Fruit fly (Drosophila melanogaster) whole organism, embryonic: Measurements from ENCODE around the gene clumsy.

ENCODE experiments used
- CG11723 ChIP-seq: fragments of 200-800 bp; sonication (Bioruptor generic); optimal IDR thresholded peaks from 2 replicates; lab custom pipeline; 2017; ENCODE audit warnings: missing biosample characterization, mild to moderate bottlenecking, missing genetic modification characterization
- CG12155 ChIP-seq: fragments of 200-800 bp; sonication (Bioruptor generic); optimal IDR thresholded peaks from 3 replicates; lab custom pipeline; 2016; ENCODE audit warnings: missing biosample characterization, missing genetic modification characterization
- CG1233 ChIP-seq: fragments of 200-800 bp; sonication (Bioruptor generic); optimal IDR thresholded peaks from 4 replicates; lab custom pipeline; 2018; ENCODE audit warnings: missing biosample characterization, mild to moderate bottlenecking, missing genetic modification characterization
- CG12769 ChIP-seq: fragments of 200-800 bp; sonication (Bioruptor generic); optimal IDR thresholded peaks from 2 replicates; lab custom pipeline; 2019; ENCODE audit warnings: missing biosample characterization, mild to moderate bottlenecking, missing genetic modification characterization, moderate library complexity
- CG13624 ChIP-seq: fragments of 200-800 bp; sonication (Bioruptor generic); optimal IDR thresholded peaks from 2 replicates; lab custom pipeline; 2016; ENCODE audit warnings: missing biosample characterization, missing genetic modification characterization
- CG14014 ChIP-seq: fragments of 200-800 bp; sonication (Bioruptor generic); IDR thresholded peaks from 2 replicates; pipeline ENCODE4 v1.3.6; 2022; ENCODE audit warnings: missing biosample characterization, missing genetic modification characterization
- CG1529 ChIP-seq: fragments of 200-800 bp; sonication (Bioruptor generic); optimal IDR thresholded peaks from 3 replicates; lab custom pipeline; 2018; ENCODE audit warnings: missing biosample characterization, missing genetic modification characterization
- CG15479 ChIP-seq: fragments of 200-800 bp; sonication (Bioruptor generic); optimal IDR thresholded peaks from 3 replicates; lab custom pipeline; 2019; ENCODE audit warnings: missing biosample characterization, mild to moderate bottlenecking, missing genetic modification characterization, moderate library complexity
- CG15601 ChIP-seq: fragments of 200-800 bp; sonication (Bioruptor generic); optimal IDR thresholded peaks from 3 replicates; lab custom pipeline; 2019; ENCODE audit warnings: missing biosample characterization, mild to moderate bottlenecking, missing genetic modification characterization, moderate library complexity
- CG17359 ChIP-seq: fragments of 200-800 bp; sonication (Bioruptor generic); optimal IDR thresholded peaks from 3 replicates; lab custom pipeline; 2018; ENCODE audit warnings: missing biosample characterization, mild to moderate bottlenecking, missing genetic modification characterization, moderate library complexity
- CG17361 ChIP-seq: fragments of 200-800 bp; sonication (Bioruptor generic); IDR thresholded peaks from 3 replicates; pipeline ENCODE4 v1.3.6; 2022; ENCODE audit warnings: missing biosample characterization, missing genetic modification characterization
- CG18011 ChIP-seq: fragments of 200-800 bp; sonication (Bioruptor generic); optimal IDR thresholded peaks from 2 replicates; lab custom pipeline; 2017; ENCODE audit warnings: missing biosample characterization, missing genetic modification characterization, mild to moderate bottlenecking, moderate library complexity, missing genotype
- CG18476 ChIP-seq: fragments of 200-800 bp; sonication (Bioruptor generic); optimal IDR thresholded peaks from 2 replicates; lab custom pipeline; 2016; ENCODE audit warnings: missing biosample characterization, mild to moderate bottlenecking, missing genetic modification characterization
- CG2129 ChIP-seq: fragments of 200-800 bp; sonication (Bioruptor generic); IDR thresholded peaks from 2 replicates; pipeline ENCODE4 v1.3.6; 2022; ENCODE audit warnings: missing biosample characterization, missing genetic modification characterization; ENCODE audit not compliant: partially characterized antibody
- CG3065 ChIP-seq: fragments of 200-800 bp; sonication (Bioruptor generic); optimal IDR thresholded peaks from 2 replicates; lab custom pipeline; 2016; ENCODE audit warnings: missing biosample characterization, missing genetic modification characterization
- CG31224 ChIP-seq: fragments of 200-800 bp; sonication (Bioruptor generic); IDR thresholded peaks from 2 replicates; pipeline ENCODE4 v1.3.6; 2022; ENCODE audit warnings: missing biosample characterization, missing genetic modification characterization
- CG32772 ChIP-seq: fragments of 200-800 bp; sonication (Bioruptor generic); IDR thresholded peaks from 2 replicates; pipeline ENCODE4 v1.3.6; 2022; ENCODE audit warnings: missing biosample characterization, missing genetic modification characterization
- CG4424 ChIP-seq: fragments of 200-800 bp; sonication (Bioruptor generic); optimal IDR thresholded peaks from 3 replicates; lab custom pipeline; 2016; ENCODE audit warnings: missing biosample characterization, missing genetic modification characterization
- CG4854 ChIP-seq: fragments of 200-800 bp; sonication (Bioruptor generic); optimal IDR thresholded peaks from 2 replicates; lab custom pipeline; 2016; ENCODE audit warnings: missing biosample characterization, missing genetic modification characterization, inconsistent platforms
- CG7372 ChIP-seq: fragments of 200-800 bp; sonication (Bioruptor generic); IDR thresholded peaks from 2 replicates; pipeline ENCODE4 v1.3.6; 2022; ENCODE audit warnings: missing biosample characterization, missing genetic modification characterization
- CG8281 ChIP-seq: fragments of 200-800 bp; sonication (Bioruptor generic); optimal IDR thresholded peaks from 2 replicates; lab custom pipeline; 2018; ENCODE audit warnings: missing biosample characterization, mild to moderate bottlenecking, missing genetic modification characterization, moderate library complexity
- CG9215 ChIP-seq: fragments of 200-800 bp; sonication (Bioruptor generic); IDR thresholded peaks from 2 replicates; pipeline ENCODE4 v1.3.6; 2022; ENCODE audit warnings: missing biosample characterization, missing genetic modification characterization
- Dad ChIP-seq: fragments of 200-800 bp; sonication (Bioruptor generic); optimal IDR thresholded peaks from 3 replicates; lab custom pipeline; 2016; ENCODE audit warnings: missing biosample characterization, missing genetic modification characterization
- Doc2 ChIP-seq: fragments of 200-800 bp; sonication (Bioruptor generic); IDR thresholded peaks from 2 replicates; pipeline ENCODE4 v1.3.6; 2022; ENCODE audit warnings: missing biosample characterization, missing genetic modification characterization
- GATAe ChIP-seq: fragments of 200-800 bp; sonication (Bioruptor generic); conservative IDR thresholded peaks from 2 replicates; pipeline ENCODE4 v1.3.6; 2022; ENCODE audit warnings: missing biosample characterization, missing genetic modification characterization
- HLH3B ChIP-seq: fragments of 200-800 bp; sonication (Bioruptor generic); IDR thresholded peaks from 2 replicates; pipeline ENCODE4 v1.3.6; 2022; ENCODE audit warnings: missing biosample characterization, missing genetic modification characterization
- Hr39 ChIP-seq: fragments of >200 bp; optimal IDR thresholded peaks from 2 replicates; lab custom pipeline; 2017
- Kr ChIP-seq: fragments of 200-800 bp; sonication (Bioruptor generic); optimal IDR thresholded peaks from 2 replicates; lab custom pipeline; 2017; ENCODE audit warnings: missing biosample characterization, mild to moderate bottlenecking, missing genetic modification characterization
- Myb ChIP-seq: fragments of 200-800 bp; sonication (Bioruptor generic); optimal IDR thresholded peaks from 2 replicates; lab custom pipeline; 2016; ENCODE audit warnings: missing biosample characterization, missing genetic modification characterization
- NK7.1 ChIP-seq: fragments of 200-800 bp; sonication (Bioruptor generic); optimal IDR thresholded peaks from 3 replicates; lab custom pipeline; 2016; ENCODE audit warnings: missing biosample characterization, missing genetic modification characterization
- Nf-YB ChIP-seq: fragments of 200-800 bp; sonication (Bioruptor generic); optimal IDR thresholded peaks from 3 replicates; lab custom pipeline; 2019; ENCODE audit warnings: missing biosample characterization, mild to moderate bottlenecking, missing genetic modification characterization, moderate library complexity
- TFAM ChIP-seq: fragments of 200-800 bp; sonication (Bioruptor generic); optimal IDR thresholded peaks from 2 replicates; lab custom pipeline; 2017; ENCODE audit warnings: missing biosample characterization, missing genetic modification characterization, inconsistent platforms
- amos ChIP-seq: fragments of 200-800 bp; sonication (Bioruptor generic); IDR thresholded peaks from 2 replicates; pipeline ENCODE4 v1.3.6; 2022; ENCODE audit warnings: missing biosample characterization, missing genetic modification characterization; ENCODE audit not compliant: partially characterized antibody
- btn ChIP-seq: fragments of 200-800 bp; sonication (Bioruptor generic); optimal IDR thresholded peaks from 2 replicates; lab custom pipeline; 2016; ENCODE audit warnings: missing biosample characterization, missing genetic modification characterization
- cas ChIP-seq: fragments of 200-800 bp; sonication (Bioruptor generic); IDR thresholded peaks from 2 replicates; pipeline ENCODE4 v1.3.6; 2022; ENCODE audit warnings: missing biosample characterization, missing genetic modification characterization
- chm ChIP-seq: fragments of 200-800 bp; sonication (Bioruptor generic); IDR thresholded peaks from 2 replicates; pipeline ENCODE4 v1.3.6; 2022; ENCODE audit warnings: missing biosample characterization, missing genetic modification characterization
- ems ChIP-seq: fragments of 200-800 bp; sonication (Bioruptor generic); optimal IDR thresholded peaks from 3 replicates; lab custom pipeline; 2016; ENCODE audit warnings: missing biosample characterization, missing genetic modification characterization
- gcm2 ChIP-seq: fragments of 200-800 bp; sonication (Bioruptor generic); optimal IDR thresholded peaks from 2 replicates; lab custom pipeline; 2016; ENCODE audit warnings: missing biosample characterization, missing genetic modification characterization
- grn ChIP-seq: fragments of 200-800 bp; sonication (Bioruptor generic); optimal IDR thresholded peaks from 3 replicates; lab custom pipeline; 2017; ENCODE audit warnings: missing biosample characterization, missing genetic modification characterization
- jigr1 ChIP-seq: fragments of 200-800 bp; sonication (Bioruptor generic); IDR thresholded peaks from 3 replicates; pipeline ENCODE4 v1.3.6; 2022; ENCODE audit warnings: missing biosample characterization, missing genetic modification characterization
- kah ChIP-seq: fragments of 200-800 bp; sonication (Bioruptor generic); optimal IDR thresholded peaks from 2 replicates; lab custom pipeline; 2018; ENCODE audit warnings: missing biosample characterization, mild to moderate bottlenecking, missing genetic modification characterization
- kay ChIP-seq: fragments of 200-800 bp; sonication (Bioruptor generic); optimal IDR thresholded peaks from 2 replicates; lab custom pipeline; 2016; ENCODE audit warnings: missing biosample characterization, missing genetic modification characterization
- lola ChIP-seq, 3 experiments: fragments of >200 bp in 2 of 3; fragments of 200-800 bp in 1 of 3; sonication (Bioruptor generic) in 1 of 3; optimal IDR thresholded peaks; 2 replicates each; lab custom pipeline; 2017 to 2019; ENCODE audit warnings: missing biosample characterization in 3 of 3, missing genetic modification characterization in 3 of 3, mild to moderate bottlenecking in 1 of 3, moderate library complexity in 1 of 3
- nmo ChIP-seq: fragments of 200-800 bp; sonication (Bioruptor generic); optimal IDR thresholded peaks from 2 replicates; lab custom pipeline; 2018; ENCODE audit warnings: missing biosample characterization, mild to moderate bottlenecking, missing genetic modification characterization, moderate library complexity
- nom ChIP-seq: fragments of 200-800 bp; sonication (Bioruptor generic); optimal IDR thresholded peaks from 2 replicates; lab custom pipeline; 2017; ENCODE audit warnings: missing biosample characterization, missing genetic modification characterization, mild to moderate bottlenecking, moderate library complexity, missing genetic modification reagents
- pum ChIP-seq: fragments of 200-800 bp; sonication (Bioruptor generic); optimal IDR thresholded peaks from 2 replicates; lab custom pipeline; 2016; ENCODE audit warnings: missing biosample characterization, missing genetic modification characterization
- ro ChIP-seq: fragments of 200-800 bp; sonication (Bioruptor generic); IDR thresholded peaks from 2 replicates; pipeline ENCODE4 v1.3.6; 2022; ENCODE audit warnings: missing biosample characterization, missing genetic modification characterization
- row ChIP-seq: fragments of 200-800 bp; sonication (Bioruptor generic); IDR thresholded peaks from 3 replicates; pipeline ENCODE4 v1.3.6; 2022; ENCODE audit warnings: missing biosample characterization, missing genetic modification characterization
- sens ChIP-seq: fragments of 200-800 bp; sonication (Bioruptor generic); peaks from one replicate; lab custom pipeline; 2016; ENCODE audit warnings: missing biosample characterization, missing genetic modification characterization
- so ChIP-seq: fragments of 200-800 bp; sonication (Bioruptor generic); IDR thresholded peaks from 3 replicates; pipeline ENCODE4 v1.3.6; 2022; ENCODE audit warnings: missing biosample characterization, missing genetic modification characterization
- trh ChIP-seq: fragments of 200-800 bp; sonication (Bioruptor generic); optimal IDR thresholded peaks from 2 replicates; lab custom pipeline; 2016; ENCODE audit warnings: missing biosample characterization, missing genetic modification characterization
- zen ChIP-seq: fragments of 200-800 bp; sonication (Bioruptor generic); optimal IDR thresholded peaks from 3 replicates; lab custom pipeline; 2018; ENCODE audit warnings: missing biosample characterization, mild to moderate bottlenecking, missing genetic modification characterization, moderate library complexity

Gene clumsy

DNA sequence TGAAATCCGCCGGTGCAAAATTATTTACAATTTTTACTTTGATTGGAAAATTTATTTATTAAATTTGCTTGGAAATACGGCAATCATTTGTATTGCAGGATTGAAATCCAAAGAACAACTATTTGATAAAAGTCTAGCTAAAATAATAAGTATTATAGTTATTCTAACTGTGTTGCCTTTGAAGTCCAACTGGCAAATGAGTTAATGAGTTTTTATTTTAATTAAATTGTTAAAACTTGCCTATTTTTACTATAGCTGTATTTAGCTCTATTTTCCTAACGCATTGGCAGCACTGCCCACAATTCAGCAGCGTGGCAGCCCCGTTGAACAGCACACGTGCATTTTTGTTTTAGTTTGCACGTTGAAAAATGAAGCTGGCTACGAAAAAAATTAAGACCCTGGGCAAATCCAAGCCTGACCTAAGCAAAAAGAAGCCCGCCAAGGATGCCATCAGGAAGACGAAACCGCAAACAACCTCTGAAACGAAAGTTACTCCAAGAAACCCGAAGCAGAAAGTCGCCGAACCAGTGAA lies 42.9 kb upstream of the clumsy start, which contains the start of gene Noc2 (continued):
- peak in 1 of 3 experiments; percentile 30 for TF ChIP-seq lola (GFP tag; optimal IDR thresholded peaks at IDR 0.05; lab: Kevin White, UChicago)
- TF ChIP-seq CG12155 (GFP tag; lab: Kevin White, UChicago), result peak; percentile 4
- peak; percentile 35; the same call in 1 of the 2 replicates for TF ChIP-seq CG32772 (GFP tag; lab: Robert Waterston, UW)
- peak; percentile 36; the same call in 1 of the 2 replicates for TF ChIP-seq CG9215 (GFP tag; lab: Robert Waterston, UW)
- TF ChIP-seq cas (GFP tag; lab: Robert Waterston, UW), result no peak
- TF ChIP-seq CG12769 (tag; lab: Kevin White, UChicago), result peak; percentile 6
- TF ChIP-seq gcm2, result no peak
- TF ChIP-seq CG4854 (GFP tag; lab: Kevin White, UChicago), result no peak
- peak; percentile 58 for TF ChIP-seq CG14014 (GFP tag; lab: Robert Waterston, UW)
- no peak for TF ChIP-seq CG18011 (GFP tag; lab: Kevin White, UChicago)
- no peak for TF ChIP-seq btn (GFP tag; lab: Kevin White, UChicago)
- TF ChIP-seq CG17361, result peak; percentile 74
- no peak for TF ChIP-seq CG1529
- TF ChIP-seq CG15601, result peak; percentile 34
- peak; percentile 4; the same call in 1 of the 2 replicates for TF ChIP-seq amos (GFP tag; lab: Robert Waterston, UW)
- no peak for TF ChIP-seq CG1233
- no peak for TF ChIP-seq nom (GFP tag; lab: Kevin White, UChicago)
- peak; percentile 51 for TF ChIP-seq pum (GFP tag; lab: Kevin White, UChicago)
- peak; percentile 33; the same call in 1 of the 2 replicates for TF ChIP-seq CG7372
- no peak for TF ChIP-seq so (GFP tag; lab: Robert Waterston, UW)
- no peak for TF ChIP-seq CG2129 (GFP tag; lab: Robert Waterston, UW)
- TF ChIP-seq CG8281 (tag; lab: Kevin White, UChicago), result no peak
- no peak for TF ChIP-seq CG18476 (GFP tag; lab: Kevin White, UChicago)
- TF ChIP-seq Hr39, result no peak
- TF ChIP-seq jigr1 (GFP tag; lab: Robert Waterston, UW), result peak; percentile 47; the same call in 2 of the 3 replicates
- TF ChIP-seq CG3065, result peak; percentile 2
- TF ChIP-seq Dad (GFP tag; lab: Kevin White, UChicago), result no peak
- TF ChIP-seq CG11723 (GFP tag; lab: Kevin White, UChicago), result no peak
- no peak for TF ChIP-seq Doc2 (GFP tag; lab: Robert Waterston, UW)
- no peak for TF ChIP-seq chm (GFP tag; lab: Robert Waterston, UW)
- TF ChIP-seq Kr (GFP tag; lab: Kevin White, UChicago), result no peak
- TF ChIP-seq, all 482 proteins: peak for 214

DNA sequence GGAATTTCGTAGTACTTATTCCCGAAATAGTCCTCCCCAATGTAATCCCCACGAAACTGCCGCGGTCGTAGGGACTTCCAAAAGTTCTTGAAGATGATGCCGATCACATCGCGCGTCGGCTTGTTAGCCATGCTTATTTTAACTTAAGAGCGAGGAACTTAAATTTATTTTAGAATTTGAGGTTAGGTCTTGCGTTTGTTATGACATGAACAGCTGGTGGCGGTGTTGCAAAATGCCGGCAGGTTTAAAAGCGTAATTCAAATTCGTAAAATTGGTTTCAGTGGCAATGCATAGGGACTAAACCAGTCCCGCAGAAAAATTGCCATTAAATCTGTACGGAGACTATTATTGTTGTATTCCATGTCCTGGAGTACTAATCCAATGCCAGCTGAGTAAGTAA lies 39.9 kb upstream of the clumsy start:
- TF ChIP-seq HLH3B (GFP tag; lab: Robert Waterston, UW) (no peak), sens (peak; percentile 11), CG31224 (no peak), CG15479 (GFP tag; lab: Kevin White, UChicago) (no peak), GATAe (no peak), CG2129 (GFP tag; lab: Robert Waterston, UW) (no peak), kah (GFP tag; lab: Kevin White, UChicago) (no peak), nmo (GFP tag; lab: Kevin White, UChicago) (no peak), kay (GFP tag; lab: Kevin White, UChicago) (no peak), CG13624 (peak; percentile 14), TFAM (GFP tag; lab: Kevin White, UChicago) (no peak), CG17359 (no peak), CG4424 (GFP tag; lab: Kevin White, UChicago) (no peak), grn (no peak), row (GFP tag; lab: Robert Waterston, UW) (peak; percentile 33; the same call in 1 of the 3 replicates), ro (no peak), pum (GFP tag; lab: Kevin White, UChicago) (no peak), NK7.1 (GFP tag; lab: Kevin White, UChicago) (no peak), Nf-YB (GFP tag; lab: Kevin White, UChicago) (no peak), Myb (peak; percentile 87), ems (GFP tag; lab: Kevin White, UChicago) (no peak), zen (tag; lab: Kevin White, UChicago) (no peak), trh (GFP tag; lab: Kevin White, UChicago) (no peak)
